Fruit fly (Drosophila melanogaster) whole organism, pupa: ENCODE results near the gene CG3984.

Experiments
- CG10348 ChIP-seq: fragments of 200-800 bp; sonication (Bioruptor generic); IDR thresholded peaks from 2 replicates; pipeline ENCODE4 v1.3.6; 2022; ENCODE audit warnings: missing biosample characterization, missing genetic modification characterization
- CG12605 ChIP-seq: fragments of 200-800 bp; sonication (Bioruptor generic); IDR thresholded peaks from 2 replicates; pipeline ENCODE4 v1.3.6; 2022; ENCODE audit warnings: missing biosample characterization, missing genetic modification characterization
- CG13204 ChIP-seq: fragments of 200-800 bp; sonication (Bioruptor generic); optimal IDR thresholded peaks from 2 replicates; lab custom pipeline; 2018; ENCODE audit warnings: missing biosample characterization, mild to moderate bottlenecking, missing genetic modification characterization, moderate library complexity
- CG14655 ChIP-seq: fragments of 200-800 bp; sonication (Bioruptor generic); optimal IDR thresholded peaks from 3 replicates; lab custom pipeline; 2017; ENCODE audit warnings: mild to moderate bottlenecking, missing biosample characterization, missing genetic modification reagents, missing genetic modification characterization
- CG15710 ChIP-seq: fragments of 200-800 bp; sonication (Bioruptor generic); optimal IDR thresholded peaks from 2 replicates; lab custom pipeline; 2018; ENCODE audit warnings: missing biosample characterization, mild to moderate bottlenecking, missing genetic modification characterization, moderate library complexity
- CG17806 ChIP-seq: fragments of 200-800 bp; sonication (Bioruptor generic); optimal IDR thresholded peaks from 2 replicates; lab custom pipeline; 2018; ENCODE audit warnings: missing biosample characterization, mild to moderate bottlenecking, missing genetic modification characterization, moderate library complexity
- CG32121 ChIP-seq: fragments of 200-800 bp; sonication (Bioruptor generic); IDR thresholded peaks from 2 replicates; pipeline ENCODE4 v1.3.6; 2022; ENCODE audit warnings: missing biosample characterization, missing genetic modification characterization
- CG34367 ChIP-seq: fragments of 200-800 bp; sonication (Bioruptor generic); optimal IDR thresholded peaks from 2 replicates; lab custom pipeline; 2018; ENCODE audit warnings: missing biosample characterization, mild to moderate bottlenecking, missing genetic modification characterization
- CG4496 ChIP-seq: fragments of 200-800 bp; sonication (Bioruptor generic); IDR thresholded peaks from 3 replicates; pipeline ENCODE4 v1.3.6; 2022; ENCODE audit warnings: missing biosample characterization, missing genetic modification characterization
- CG8159 ChIP-seq: fragments of 200-800 bp; sonication (Bioruptor generic); optimal IDR thresholded peaks from 3 replicates; lab custom pipeline; 2018; ENCODE audit warnings: missing biosample characterization, mild to moderate bottlenecking, missing genetic modification characterization, moderate library complexity
- CG8301 ChIP-seq: fragments of 200-800 bp; sonication (Bioruptor generic); optimal IDR thresholded peaks from 2 replicates; lab custom pipeline; 2018; ENCODE audit warnings: missing biosample characterization, mild to moderate bottlenecking, missing genetic modification characterization
- CG9948 ChIP-seq: fragments of 200-800 bp; sonication (Bioruptor generic); optimal IDR thresholded peaks from 2 replicates; lab custom pipeline; 2018; ENCODE audit warnings: missing biosample characterization, mild to moderate bottlenecking, missing genetic modification characterization, moderate library complexity
- D1 ChIP-seq: fragments of 200-800 bp; sonication (Bioruptor generic); optimal IDR thresholded peaks from 2 replicates; lab custom pipeline; 2018; ENCODE audit warnings: missing biosample characterization, mild to moderate bottlenecking, missing genetic modification characterization, moderate library complexity
- EcR ChIP-seq: fragments of 200-800 bp; sonication (Bioruptor generic); optimal IDR thresholded peaks from 3 replicates; lab custom pipeline; 2019; ENCODE audit warnings: missing biosample characterization, missing genetic modification characterization, mild to moderate bottlenecking, moderate library complexity, missing genetic modification reagents
- Ets98B ChIP-seq: fragments of 200-800 bp; sonication (Bioruptor generic); IDR thresholded peaks from 2 replicates; pipeline ENCODE4 v1.3.6; 2022; ENCODE audit warnings: missing biosample characterization, missing genetic modification characterization
- Pif1A ChIP-seq: fragments of 200-800 bp; sonication (Bioruptor generic); optimal IDR thresholded peaks from 3 replicates; lab custom pipeline; 2016; ENCODE audit warnings: missing biosample characterization, missing genetic modification characterization
- Pif1B ChIP-seq: fragments of 200-800 bp; sonication (Bioruptor generic); optimal IDR thresholded peaks from 3 replicates; lab custom pipeline; 2016; ENCODE audit warnings: missing biosample characterization, missing genetic modification characterization
- Snoo ChIP-seq: fragments of 200-800 bp; sonication (Bioruptor generic); optimal IDR thresholded peaks from 3 replicates; lab custom pipeline; 2017; ENCODE audit warnings: missing biosample characterization, mild to moderate bottlenecking, missing genetic modification characterization, inconsistent platforms
- fd96Ca ChIP-seq: fragments of 200-800 bp; sonication (Bioruptor generic); IDR thresholded peaks from 3 replicates; pipeline ENCODE4 v1.3.6; 2022; ENCODE audit warnings: missing biosample characterization, missing genetic modification characterization
- gl ChIP-seq: fragments of 200-800 bp; sonication (Bioruptor generic); optimal IDR thresholded peaks from 2 replicates; lab custom pipeline; 2018; ENCODE audit warnings: missing biosample characterization, mild to moderate bottlenecking, missing genetic modification characterization
- rn ChIP-seq: fragments of 200-800 bp; sonication (Bioruptor generic); IDR thresholded peaks from 2 replicates; pipeline ENCODE4 v1.3.6; 2022; ENCODE audit warnings: missing biosample characterization, missing genetic modification characterization

The CG3984 gene

DNA sequence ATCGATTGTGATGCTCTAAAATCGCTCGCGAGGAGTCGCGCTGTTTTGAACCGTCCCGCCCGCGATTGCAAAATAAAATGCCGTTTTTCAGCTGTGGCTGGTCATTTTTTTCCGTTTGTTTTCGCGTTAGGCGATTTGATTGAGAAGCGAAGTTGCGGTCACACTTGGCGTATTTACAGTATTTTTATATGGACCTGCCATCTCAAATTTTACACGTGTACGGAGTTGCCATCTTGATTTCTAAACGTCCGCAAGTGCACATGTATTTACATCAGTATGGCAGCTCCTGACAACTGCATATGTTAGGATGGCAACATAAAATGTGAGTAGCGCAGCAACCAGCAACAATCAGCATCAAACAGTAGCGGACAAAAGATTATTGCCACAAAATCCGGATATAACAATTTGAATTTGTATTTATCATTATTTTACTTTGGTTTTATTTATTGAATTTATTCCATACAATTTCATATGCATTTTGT is 41.4 kb upstream of the CG3984 start, which contains the start of gene CG6966:
Gene CG6966 (minus strand): TSS at position 82 of the 482 bp plus-strand sequence.
- TF ChIP-seq Pif1B (GFP tag; lab: Kevin White, UChicago) (no peak), Ets98B (no peak), Snoo (peak; percentile 83), CG17806 (tag; lab: Kevin White, UChicago) (peak; percentile 36), rn (no peak), CG12605 (GFP tag; lab: Robert Waterston, UW) (no peak), gl (tag; lab: Kevin White, UChicago) (peak; percentile 25), CG9948 (tag; lab: Kevin White, UChicago) (peak; percentile 30), EcR (GFP tag; lab: Kevin White, UChicago) (peak; percentile 29), CG34367 (tag; lab: Kevin White, UChicago) (peak; percentile 87), D1 (tag; lab: Kevin White, UChicago) (peak; percentile 77), CG10348 (no peak), CG15710 (peak; percentile 74), CG8159 (tag; lab: Kevin White, UChicago) (peak; percentile 53), CG4496 (GFP tag; lab: Robert Waterston, UW) (no peak), CG13204 (GFP tag; lab: Kevin White, UChicago) (peak; percentile 21), CG8301 (tag; lab: Kevin White, UChicago) (no peak)
- TF ChIP-seq, all 21 proteins: peak for 10

DNA sequence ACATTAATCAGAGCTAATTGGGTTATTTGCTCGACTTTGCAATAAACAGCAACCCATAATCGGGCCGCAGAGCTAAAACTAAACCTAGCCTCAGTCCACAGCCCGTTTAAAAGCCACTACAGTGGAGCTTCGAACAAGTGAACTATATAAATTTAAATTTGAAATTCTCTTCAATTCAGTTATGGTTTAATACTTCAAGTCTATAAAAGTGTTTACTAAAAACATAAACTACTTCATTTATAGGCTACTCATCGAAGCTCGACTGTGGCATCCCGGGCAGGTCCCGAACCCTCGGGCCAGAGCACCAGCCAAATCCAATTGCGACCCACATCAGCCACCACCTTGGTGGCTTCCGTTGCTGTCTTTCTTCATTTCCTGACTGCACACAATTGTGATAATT is 26.8 kb upstream of the CG3984 start:
- TF ChIP-seq CG8301 (tag; lab: Kevin White, UChicago): peak; percentile 48
- no peak for TF ChIP-seq EcR (GFP tag; lab: Kevin White, UChicago)
- 0 out of 2 replicates have a peak, but pooled peaks have one; percentile 16 for TF ChIP-seq rn
- no peak for TF ChIP-seq CG13204 (GFP tag; lab: Kevin White, UChicago)
- TF ChIP-seq fd96Ca (GFP tag; lab: Robert Waterston, UW): 0 out of 3 replicates have a peak, but pooled peaks have one; percentile 36
- no peak for TF ChIP-seq gl (tag; lab: Kevin White, UChicago)
- TF ChIP-seq CG9948 (tag; lab: Kevin White, UChicago): no peak
- TF ChIP-seq CG15710: peak; percentile 13
- peak; percentile 38 for TF ChIP-seq CG14655 (GFP tag; lab: Kevin White, UChicago)
- TF ChIP-seq CG8159 (tag; lab: Kevin White, UChicago): peak; percentile 27
- TF ChIP-seq CG32121 (GFP tag; lab: Robert Waterston, UW): 0 out of 2 replicates have a peak, but pooled peaks have one; percentile 27
- no peak for TF ChIP-seq CG12605 (GFP tag; lab: Robert Waterston, UW)
- TF ChIP-seq Pif1B (GFP tag; lab: Kevin White, UChicago): no peak
- no peak for TF ChIP-seq CG10348
- TF ChIP-seq CG34367 (tag; lab: Kevin White, UChicago): no peak
- peak; percentile 17 for TF ChIP-seq Pif1A
- TF ChIP-seq CG17806 (tag; lab: Kevin White, UChicago): no peak
- peak; percentile 58; the same call in 2 of the 3 replicates for TF ChIP-seq CG4496 (GFP tag; lab: Robert Waterston, UW)
- no peak for TF ChIP-seq D1 (tag; lab: Kevin White, UChicago)
- peak; percentile 56 for TF ChIP-seq Ets98B
- no peak for TF ChIP-seq Snoo
- TF ChIP-seq, all 21 proteins: peak for 10

DNA sequence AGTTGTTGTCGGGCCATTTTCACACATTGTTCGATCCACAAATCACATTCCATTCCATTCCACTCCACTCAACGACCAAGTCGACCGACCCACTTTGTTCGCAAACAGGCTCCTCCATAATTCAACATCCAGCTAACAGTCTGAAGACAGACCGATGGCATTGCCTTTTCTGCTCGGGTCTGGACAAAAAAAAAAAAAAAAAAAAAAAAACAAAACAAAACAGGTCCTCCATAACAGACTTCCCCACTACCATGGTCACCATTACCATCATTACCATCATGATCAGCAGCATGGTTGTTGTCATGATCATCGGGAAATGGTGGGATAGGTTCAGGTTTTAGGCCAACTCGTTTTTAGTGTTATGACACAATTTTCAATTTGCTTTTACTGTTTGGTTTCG is 24.7 kb upstream of the CG3984 start:
- TF ChIP-seq CG8159 (tag; lab: Kevin White, UChicago): peak; percentile 27
- peak; percentile 69 for TF ChIP-seq Pif1A
- no peak for TF ChIP-seq CG17806 (tag; lab: Kevin White, UChicago)
- TF ChIP-seq CG34367 (tag; lab: Kevin White, UChicago): peak; percentile 40
- TF ChIP-seq gl (tag; lab: Kevin White, UChicago): no peak
- TF ChIP-seq Pif1B (GFP tag; lab: Kevin White, UChicago): peak; percentile 76
- TF ChIP-seq EcR (GFP tag; lab: Kevin White, UChicago): peak; percentile 75
- TF ChIP-seq Snoo: peak; percentile 37
- peak; percentile 30 for TF ChIP-seq CG15710
- TF ChIP-seq CG8301 (tag; lab: Kevin White, UChicago): no peak
- peak; percentile 22; the same call in 1 of the 2 replicates for TF ChIP-seq Ets98B
- TF ChIP-seq D1 (tag; lab: Kevin White, UChicago): no peak
- peak; percentile 70; the same call in 1 of the 2 replicates for TF ChIP-seq CG12605 (GFP tag; lab: Robert Waterston, UW)
- peak; percentile 59; the same call in 1 of the 3 replicates for TF ChIP-seq fd96Ca (GFP tag; lab: Robert Waterston, UW)
- no peak for TF ChIP-seq CG10348
- 0 out of 2 replicates have a peak, but pooled peaks have one; percentile 14 for TF ChIP-seq CG32121 (GFP tag; lab: Robert Waterston, UW)
- peak; percentile 31 for TF ChIP-seq CG13204 (GFP tag; lab: Kevin White, UChicago)
- TF ChIP-seq CG4496 (GFP tag; lab: Robert Waterston, UW): peak; percentile 62; the same call in 2 of the 3 replicates
- peak; percentile 20 for TF ChIP-seq CG9948 (tag; lab: Kevin White, UChicago)
- no peak for TF ChIP-seq rn

DNA sequence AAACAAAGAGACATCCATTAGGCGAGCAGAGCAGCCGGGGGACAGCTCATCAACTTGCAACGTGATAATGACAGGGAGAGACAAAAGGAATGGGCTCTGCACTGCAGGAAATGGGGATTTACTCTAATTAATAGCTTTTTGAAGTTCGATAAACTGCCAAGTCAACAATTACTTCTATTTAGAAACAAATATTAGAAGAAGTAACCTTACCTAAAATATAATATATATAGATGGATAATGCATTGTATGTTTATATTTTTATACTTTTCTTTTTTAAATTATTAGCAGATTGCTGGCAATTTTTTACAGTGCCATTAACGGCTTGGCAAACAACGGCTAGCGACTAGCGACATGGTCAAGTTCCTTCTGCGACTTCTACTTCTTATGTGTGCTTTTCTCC is 23.4 kb upstream of the CG3984 start:
- TF ChIP-seq Ets98B (peak; percentile 28; the same call in 1 of the 2 replicates), CG9948 (tag; lab: Kevin White, UChicago) (peak; percentile 54), CG8159 (tag; lab: Kevin White, UChicago) (peak; percentile 42), CG17806 (tag; lab: Kevin White, UChicago) (peak; percentile 36), CG8301 (tag; lab: Kevin White, UChicago) (peak; percentile 73), CG4496 (GFP tag; lab: Robert Waterston, UW) (peak; percentile 41; the same call in 2 of the 3 replicates), CG10348 (no peak), Pif1B (GFP tag; lab: Kevin White, UChicago) (no peak), CG12605 (GFP tag; lab: Robert Waterston, UW) (no peak), CG14655 (GFP tag; lab: Kevin White, UChicago) (peak; percentile 77), CG15710 (peak; percentile 14), CG32121 (GFP tag; lab: Robert Waterston, UW) (no peak), gl (tag; lab: Kevin White, UChicago) (no peak), CG34367 (tag; lab: Kevin White, UChicago) (no peak)
- TF ChIP-seq, all 21 proteins: peak for 8
